Fruit fly (Drosophila melanogaster) whole organism, adult: ENCODE results near the gene fbp.

Source experiments
- CG12768 ChIP-seq: fragments of 200-800 bp; sonication (Bioruptor generic); optimal IDR thresholded peaks from 2 replicates; lab custom pipeline; 2017; ENCODE audit warnings: missing biosample characterization, missing genetic modification characterization, mild to moderate bottlenecking, moderate library complexity, missing genetic modification reagents
- CG14711 ChIP-seq: fragments of 200-800 bp; sonication (Bioruptor generic); optimal IDR thresholded peaks from 2 replicates; lab custom pipeline; 2018; ENCODE audit warnings: missing biosample characterization, mild to moderate bottlenecking, missing genetic modification characterization, moderate library complexity
- CG1620 ChIP-seq: fragments of 200-800 bp; sonication (Bioruptor generic); optimal IDR thresholded peaks from 2 replicates; lab custom pipeline; 2016; ENCODE audit warnings: missing biosample characterization, missing genetic modification characterization
- CG33017 ChIP-seq: fragments of 200-800 bp; sonication (Bioruptor generic); optimal IDR thresholded peaks from 2 replicates; lab custom pipeline; 2018; ENCODE audit warnings: missing biosample characterization, mild to moderate bottlenecking, missing genetic modification characterization, moderate library complexity
- CG5204 ChIP-seq: fragments of 200-800 bp; sonication (Bioruptor generic); optimal IDR thresholded peaks from 2 replicates; lab custom pipeline; 2016; ENCODE audit warnings: missing biosample characterization, missing genetic modification characterization
- Clk ChIP-seq: fragments of 200-800 bp; sonication (Bioruptor generic); optimal IDR thresholded peaks from 2 replicates; lab custom pipeline; 2017; ENCODE audit warnings: missing biosample characterization, missing genetic modification characterization
- Mnt ChIP-seq: fragments of 200-800 bp; sonication (Bioruptor generic); optimal IDR thresholded peaks from 2 replicates; lab custom pipeline; 2016; ENCODE audit warnings: missing biosample characterization, mild to moderate bottlenecking, missing genetic modification characterization
- bab1 ChIP-seq: fragments of 200-800 bp; sonication (Bioruptor generic); optimal IDR thresholded peaks from 3 replicates; lab custom pipeline; 2019; ENCODE audit warnings: missing biosample characterization, mild to moderate bottlenecking, missing genetic modification characterization, moderate library complexity
- cnc ChIP-seq, 2 experiments: fragments of >200 bp; optimal IDR thresholded peaks; 2 replicates each; lab custom pipeline; 2017
- ovo ChIP-seq: fragments of 200-800 bp; sonication (Bioruptor generic); optimal IDR thresholded peaks from 2 replicates; lab custom pipeline; 2016; ENCODE audit warnings: missing biosample characterization, missing genetic modification characterization
- pad ChIP-seq: fragments of 200-800 bp; sonication (Bioruptor generic); optimal IDR thresholded peaks from 3 replicates; lab custom pipeline; 2017; ENCODE audit warnings: missing biosample characterization, missing genetic modification characterization, mild to moderate bottlenecking, moderate library complexity, missing genetic modification reagents
- toe ChIP-seq: fragments of 200-800 bp; sonication (Bioruptor generic); optimal IDR thresholded peaks from 2 replicates; lab custom pipeline; 2016; ENCODE audit warnings: missing biosample characterization, missing genetic modification characterization

The fbp gene

DNA sequence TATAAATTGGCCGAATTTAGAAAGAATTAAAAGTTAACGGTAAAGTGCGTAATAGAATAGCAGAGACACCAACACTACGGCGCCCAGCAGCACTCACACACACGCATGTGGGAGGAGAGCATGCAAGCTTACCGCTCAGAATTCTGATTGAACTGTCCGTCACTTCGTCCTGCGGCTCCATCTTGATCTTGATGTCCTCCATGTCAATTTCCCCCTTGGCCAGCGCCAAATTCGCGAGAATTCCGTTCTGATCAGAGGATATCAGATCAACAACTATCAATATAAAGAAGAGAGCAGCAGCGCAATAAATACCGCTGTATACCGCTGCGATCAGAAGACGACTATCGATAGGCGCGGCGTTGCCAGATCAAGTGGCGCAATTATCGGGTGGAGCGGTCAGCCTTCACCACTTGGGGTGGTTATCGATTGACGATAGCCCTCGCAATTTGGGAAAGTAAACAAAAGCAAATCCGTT is 28.3 kb downstream of the fbp start, which contains the start of the genes CG10462 and Nf-YB:
CG10462 (minus strand) TSS at position 346 of the 475 bp plus-strand sequence.
Nf-YB (plus strand) TSS at position 410 of the 475 bp plus-strand sequence.
- TF ChIP-seq CG5204 (no peak), ovo (GFP tag; lab: Kevin White, UChicago) (peak; percentile 81), pad (GFP tag; lab: Kevin White, UChicago) (no peak), bab1 (peak; percentile 5), toe (no peak)

DNA sequence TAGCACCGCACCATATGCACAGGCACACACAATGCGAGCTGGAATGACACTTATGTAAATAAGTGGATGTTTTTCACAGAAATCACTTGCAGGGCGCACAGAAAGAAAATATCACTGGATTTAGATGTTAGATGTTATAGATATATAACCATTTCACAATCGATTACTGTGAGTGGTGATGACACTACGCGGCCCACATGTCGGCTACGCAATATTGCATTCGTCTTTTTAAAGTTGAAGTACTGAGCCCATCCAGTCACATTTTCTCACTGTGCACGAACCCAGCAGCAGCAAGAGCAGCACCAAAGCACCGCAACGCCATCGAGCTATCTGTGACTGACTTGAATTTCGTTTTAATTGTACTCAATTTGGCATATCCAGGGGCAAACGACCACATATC is 41.4 kb downstream of the fbp start:
- TF ChIP-seq CG1620 (no peak), CG33017 (tag; lab: Kevin White, UChicago) (no peak), CG12768 (GFP tag; lab: Kevin White, UChicago) (no peak), CG14711 (no peak), cnc (optimal IDR thresholded peaks at IDR 0.05; lab: Kevin White, UChicago) (no peak), Clk (GFP tag; lab: Kevin White, UChicago) (no peak), Mnt (GFP tag; lab: Kevin White, UChicago) (no peak)
